Worm (Caenorhabditis elegans) whole organism, late embryonic: ENCODE measurements around the gene mtr-4.
"Not testable (repeated sequence)": the region's sequence is repeated elsewhere in the genome, so short reads cannot be mapped to it uniquely, and the experiment has no call there.

Experiments
- ama-1 ChIP-seq: fragments of 150-350 bp; optimal IDR thresholded peaks from 2 replicates; lab custom pipeline; 2014
- ceh-2 ChIP-seq: sonication (generic microtip); optimal IDR thresholded peaks from 2 replicates; lab custom pipeline; 2016; ENCODE audit warnings: missing genotype, missing genetic modification characterization, missing compliant biosample characterization
- ceh-24 ChIP-seq: sonication (generic microtip); optimal IDR thresholded peaks from 2 replicates; lab custom pipeline; 2016; ENCODE audit warnings: mild to moderate bottlenecking, missing genetic modification characterization, missing compliant biosample characterization
- dmd-4 ChIP-seq: sonication (generic microtip); optimal IDR thresholded peaks from 2 replicates; lab custom pipeline; 2016; ENCODE audit warnings: borderline replicate concordance, missing genetic modification characterization, missing compliant biosample characterization
- ets-4 ChIP-seq: sonication (generic microtip); optimal IDR thresholded peaks from 2 replicates; lab custom pipeline; 2016; ENCODE audit warnings: missing genetic modification characterization, missing compliant biosample characterization
- pax-1 ChIP-seq: fragments of 150-350 bp; optimal IDR thresholded peaks from 2 replicates; lab custom pipeline; 2014; ENCODE audit warnings: missing biosample characterization, missing genetic modification characterization
- pha-4 ChIP-seq: fragments of 150-350 bp; optimal IDR thresholded peaks from 2 replicates; lab custom pipeline; 2018; ENCODE audit warnings: missing biosample characterization, missing genetic modification reagents, missing genetic modification characterization
- ref-2 ChIP-seq: sonication (generic microtip); optimal IDR thresholded peaks from 2 replicates; lab custom pipeline; 2016; ENCODE audit warnings: missing genetic modification characterization, missing compliant biosample characterization
- rnt-1 ChIP-seq: sonication (generic microtip); optimal IDR thresholded peaks from 2 replicates; lab custom pipeline; 2016; ENCODE audit warnings: missing genetic modification characterization, missing compliant biosample characterization
- sdc-2 ChIP-seq: sonication (generic microtip); optimal IDR thresholded peaks from 2 replicates; lab custom pipeline; 2016; ENCODE audit warnings: missing genotype, missing genetic modification characterization, missing compliant biosample characterization

DNA sequence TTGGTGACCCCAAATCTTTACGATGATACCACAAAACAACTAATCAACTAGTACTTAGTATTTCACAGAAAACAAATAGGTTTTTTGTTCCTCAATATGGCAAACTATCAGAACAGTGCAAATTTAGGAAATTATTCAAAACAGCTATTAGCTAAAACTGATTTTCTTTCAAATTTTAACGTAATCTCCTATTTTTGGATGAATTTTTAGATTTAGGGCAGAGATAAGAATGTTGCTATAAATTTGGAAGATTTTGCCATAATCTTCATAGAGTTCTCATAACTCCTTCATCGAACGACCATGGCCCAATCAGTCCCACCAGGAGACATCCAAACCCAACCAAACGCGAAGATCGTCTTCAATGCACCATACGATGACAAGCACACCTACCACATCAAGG, 11.9 kb downstream of the mtr-4 start, which contains the start of gene msp-10:
- TF ChIP-seq ref-2 (tag; lab: Kevin White, UChicago); ceh-2 (tag; lab: Kevin White, UChicago); ama-1 (lab: Kevin White, UChicago); ets-4 (tag; lab: Kevin White, UChicago); ceh-24 (tag; lab: Kevin White, UChicago); sdc-2 (tag; lab: Kevin White, UChicago); dmd-4 (tag; lab: Kevin White, UChicago); rnt-1 (tag; lab: Kevin White, UChicago); pha-4 (tag; lab: Kevin White, UChicago); pax-1 (tag; lab: Kevin White, UChicago): not testable (repeated sequence)
